Worm (Caenorhabditis elegans): ENCODE measurements around the gene T24D5.6.
"Not testable (repeated sequence)": the region's sequence is repeated elsewhere in the genome, so short reads cannot be mapped to it uniquely, and the experiment has no call there.

T24D5.6 gene

ce11 chrX:12595217-12595616 is 8.2 kb upstream of the T24D5.6 start:
- TF ChIP-seq aly-2 (tag; optimal IDR thresholded peaks at IDR 0.05) (no peak), mbf-1 (tag; optimal IDR thresholded peaks at IDR 0.05) (no peak), blmp-1 (tag; optimal IDR thresholded peaks at IDR 0.05; ENCODE audit: insufficient read depth) (no peak), lin-11 (tag; optimal IDR thresholded peaks at IDR 0.05) (no peak), elt-1 (tag; optimal IDR thresholded peaks at IDR 0.05) (no peak)

DNA sequence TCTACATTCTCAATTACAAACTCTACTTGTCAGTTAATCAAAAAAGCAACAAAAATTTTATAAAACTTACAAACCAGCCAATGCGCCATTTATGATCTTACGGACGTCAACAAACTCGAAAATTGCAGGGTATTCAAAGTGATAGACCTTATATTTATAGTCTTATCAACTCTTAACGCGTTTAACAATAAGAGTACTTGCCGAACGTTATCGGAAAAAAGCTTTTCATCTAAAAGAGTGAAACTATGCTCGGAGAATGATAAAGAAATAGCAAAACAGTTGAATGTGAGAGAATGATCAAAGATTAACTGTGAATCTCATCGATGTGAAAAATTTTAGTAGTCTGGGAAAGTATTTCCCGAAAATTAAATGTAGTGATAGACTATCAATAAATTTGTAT is 7.5 kb upstream of the T24D5.6 start:
- peak; percentile 70 for TF ChIP-seq sma-9 (GFP tag; optimal IDR thresholded peaks at IDR 0.05)
- TF ChIP-seq sma-9 (tag; optimal IDR thresholded peaks at IDR 0.05): no peak
- TF ChIP-seq Y55F3AM.14 (GFP tag; optimal IDR thresholded peaks at IDR 0.05): no peak
- peak; percentile 62 for TF ChIP-seq fos-1 (tag; optimal IDR thresholded peaks at IDR 0.05)
- TF ChIP-seq lin-11 (tag; optimal IDR thresholded peaks at IDR 0.05): no peak

- TF ChIP-seq sma-9 (GFP tag; optimal IDR thresholded peaks at IDR 0.05) (no peak), sma-9 (tag; optimal IDR thresholded peaks at IDR 0.05) (no peak), nhr-77 (tag; optimal IDR thresholded peaks at IDR 0.05) (no peak), nhr-11 (tag; optimal IDR thresholded peaks at IDR 0.05) (no peak), mdl-1 (tag; optimal IDR thresholded peaks at IDR 0.05) (no peak)
These were observed 6.6 kb upstream of the T24D5.6 start, which contains the start of gene T24D5.4 for ce11 chrX:12596868-12597267. Gene T24D5.4 (plus strand): TSS chrX:12597168.

DNA sequence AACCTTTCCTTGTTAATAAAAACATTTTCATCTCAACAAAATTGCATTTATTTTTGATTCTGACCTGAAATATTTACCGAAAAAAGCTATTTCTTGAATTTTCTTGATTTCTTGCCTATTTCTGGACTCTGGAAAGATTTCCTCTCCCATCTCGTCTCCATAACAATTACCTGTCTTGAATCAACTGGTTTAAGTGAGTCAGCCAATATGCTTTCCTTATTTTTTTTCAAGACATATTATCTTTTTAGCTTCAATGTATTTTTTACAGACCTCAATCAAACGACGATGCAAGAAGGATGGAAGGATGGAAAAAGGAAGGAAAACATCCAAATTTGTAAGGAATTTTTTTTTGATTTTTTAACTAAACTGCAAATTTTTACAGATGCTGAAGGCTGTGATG is 811 bp upstream of the T24D5.6 start:
- TF ChIP-seq elt-1 (tag; optimal IDR thresholded peaks at IDR 0.05) (no peak), nhr-6 (tag; optimal IDR thresholded peaks at IDR 0.05) (no peak), gmeb-1 (tag; optimal IDR thresholded peaks at IDR 0.05) (no peak), snpc-4 (tag; optimal IDR thresholded peaks at IDR 0.05) (no peak), alr-1 (tag; optimal IDR thresholded peaks at IDR 0.05) (no peak), nhr-25 (tag; optimal IDR thresholded peaks at IDR 0.05) (no peak), zag-1 (tag; optimal IDR thresholded peaks at IDR 0.05) (no peak), lin-13 (GFP tag; optimal IDR thresholded peaks at IDR 0.05) (no peak), sma-9 (GFP tag; optimal IDR thresholded peaks at IDR 0.05) (no peak), sma-9 (tag; optimal IDR thresholded peaks at IDR 0.05) (no peak), skn-1 (tag; optimal IDR thresholded peaks at IDR 0.05) (no peak), Y55F3AM.14 (GFP tag; optimal IDR thresholded peaks at IDR 0.05) (no peak)

- TF ChIP-seq ZK546.5, aly-2, nhr-12 (tag; optimal IDR thresholded peaks at IDR 0.05): not testable (repeated sequence)
These were observed 10.0 kb downstream of the T24D5.6 start, which contains the start of gene R09A8.1 for ce11 chrX:12613451-12613850. Gene R09A8.1 (plus strand): TSS chrX:12613751.

- TF ChIP-seq sma-3 (GFP tag; optimal IDR thresholded peaks at IDR 0.05) (no peak), ztf-1 (GFP tag; conservative IDR thresholded peaks at IDR 0.05) (no peak)
These were observed 15.0 kb downstream of the T24D5.6 start for ce11 chrX:12618447-12618846.

ce11 chrX:12619165-12619564 is 15.7 kb downstream of the T24D5.6 start, which contains the start of gene R09A8.2:
Gene R09A8.2 (plus strand): TSS chrX:12619465.
- TF ChIP-seq nhr-237 (tag; optimal IDR thresholded peaks at IDR 0.05): no peak
- TF ChIP-seq ama-1 (optimal IDR thresholded peaks at IDR 0.05): no peak
- no peak for TF ChIP-seq lsy-2 (tag; optimal IDR thresholded peaks at IDR 0.05)
- no peak for TF ChIP-seq C34F6.9 (tag; optimal IDR thresholded peaks at IDR 0.05)
- no peak for TF ChIP-seq sem-4 (tag; optimal IDR thresholded peaks at IDR 0.05)
- TF ChIP-seq sma-3 (GFP tag; optimal IDR thresholded peaks at IDR 0.05): no peak
- TF ChIP-seq ztf-4 (tag; optimal IDR thresholded peaks at IDR 0.05): no peak
- no peak for TF ChIP-seq peb-1 (tag; optimal IDR thresholded peaks at IDR 0.05)
- no peak for TF ChIP-seq dmd-4 (tag; optimal IDR thresholded peaks at IDR 0.05)
- no peak for TF ChIP-seq ZK546.5 (tag; optimal IDR thresholded peaks at IDR 0.05)
